Worm (Caenorhabditis elegans) whole organism, midembryonic: ENCODE data around the gene sup-9.
"Not testable (repeated sequence)": the region's sequence is repeated elsewhere in the genome, so short reads cannot be mapped to it uniquely, and the experiment has no call there.

Experiments
- T22C8.4 ChIP-seq: fragments of 200-800 bp; sonication (Bioruptor generic); IDR thresholded peaks from 2 replicates; pipeline ENCODE4 v1.3.6; 2022; ENCODE audit warnings: missing genetic modification characterization, missing compliant biosample characterization
- cog-1 ChIP-seq: sonication (generic microtip); optimal IDR thresholded peaks from 2 replicates; lab custom pipeline; 2016; ENCODE audit warnings: missing genetic modification characterization, missing compliant biosample characterization
- flt-1 ChIP-seq: fragments of 200-800 bp; sonication (Bioruptor generic); IDR thresholded peaks from 2 replicates; pipeline ENCODE4 v1.3.6; 2022; ENCODE audit warnings: missing genetic modification characterization, missing compliant biosample characterization
- klf-2 ChIP-seq: fragments of 200-800 bp; sonication (Bioruptor generic); conservative IDR thresholded peaks from 2 replicates; pipeline ENCODE4 v1.3.6; 2022; ENCODE audit warnings: missing genetic modification reagents, missing genetic modification characterization, missing compliant biosample characterization
- ref-1 ChIP-seq: fragments of 200-800 bp; sonication (Bioruptor generic); conservative IDR thresholded peaks from 2 replicates; pipeline ENCODE4 v1.3.6; 2022; ENCODE audit warnings: missing genetic modification reagents, missing genetic modification characterization, missing compliant biosample characterization
- tab-1 ChIP-seq: fragments of 200-800 bp; sonication (Bioruptor generic); IDR thresholded peaks from 2 replicates; pipeline ENCODE4 v1.3.6; 2022; ENCODE audit warnings: missing genetic modification characterization, missing compliant biosample characterization
- ztf-29 ChIP-seq: fragments of 200-800 bp; sonication (Bioruptor generic); IDR thresholded peaks from 2 replicates; pipeline ENCODE4 v1.3.6; 2022; ENCODE audit warnings: missing genetic modification reagents, missing genetic modification characterization, missing compliant biosample characterization

- TF ChIP-seq tab-1; klf-2; T22C8.4; flt-1 (GFP tag; lab: Robert Waterston, UW); ref-1 (GFP tag; lab: Robert Waterston, UW); ztf-29 (GFP tag; lab: Robert Waterston, UW); cog-1 (tag; lab: Kevin White, UChicago): not testable (repeated sequence)
Measured at ce11 chrII:2646756-2647155, 40.1 kb downstream of the sup-9 start, which contains the start of gene F22E5.12.
